Worm (Caenorhabditis elegans) whole organism, mixed stage, embryonic: ENCODE results near the gene mks-2.

Source experiments
- blmp-1 ChIP-seq: fragments of 150-350 bp; optimal IDR thresholded peaks from 2 replicates; lab custom pipeline; 2014; ENCODE audit warnings: missing biosample characterization, missing genetic modification characterization
- ces-1 ChIP-seq: fragments of 150-350 bp; optimal IDR thresholded peaks from 2 replicates; lab custom pipeline; 2014; ENCODE audit warnings: missing biosample characterization, missing genetic modification reagents, missing genetic modification characterization
- elt-3 ChIP-seq: fragments of 150-350 bp; optimal IDR thresholded peaks from 2 replicates; lab custom pipeline; 2014; ENCODE audit warnings: missing biosample characterization, missing genetic modification characterization
- nhr-12 ChIP-seq: fragments of 150-350 bp; optimal IDR thresholded peaks from 2 replicates; lab custom pipeline; 2014; ENCODE audit warnings: missing biosample characterization, missing genetic modification characterization
- nhr-28 ChIP-seq: fragments of 150-350 bp; optimal IDR thresholded peaks from 2 replicates; lab custom pipeline; 2014; ENCODE audit warnings: missing biosample characterization, missing genetic modification characterization
- pha-4 ChIP-seq: fragments of 150-350 bp; optimal IDR thresholded peaks from 2 replicates; lab custom pipeline; 2018; ENCODE audit warnings: missing biosample characterization, missing genetic modification reagents, missing genetic modification characterization
- unc-120 ChIP-seq: sonication (generic microtip); optimal IDR thresholded peaks from 2 replicates; lab custom pipeline; 2017; ENCODE audit warnings: missing genetic modification characterization, missing compliant biosample characterization; ENCODE audit not compliant: poor library complexity, severe bottlenecking
- unc-39 ChIP-seq: fragments of 150-350 bp; optimal IDR thresholded peaks from 2 replicates; lab custom pipeline; 2014; ENCODE audit warnings: missing biosample characterization, missing genetic modification characterization

DNA sequence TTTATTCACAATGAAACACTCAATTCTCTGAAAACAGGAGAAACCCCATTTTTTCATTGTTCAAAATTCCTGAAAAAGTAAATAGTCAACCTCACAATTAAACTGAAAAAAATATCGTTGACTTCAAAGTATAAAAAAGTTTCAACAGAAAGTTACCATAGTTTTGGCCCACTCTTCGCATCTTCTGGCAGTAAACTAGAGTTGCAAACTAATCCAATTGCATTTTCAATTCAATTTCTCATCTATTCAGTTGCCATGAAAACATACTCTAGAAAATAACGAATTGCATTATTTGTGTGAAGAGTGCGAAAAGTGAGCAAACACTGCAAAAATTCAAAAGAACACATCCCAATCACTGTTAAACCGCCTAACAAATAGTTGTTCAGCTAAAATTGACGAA is 44.4 kb upstream of the mks-2 start, which contains the start of gene F13H8.3:
- TF ChIP-seq elt-3 (tag; lab: Kevin White, UChicago) (no peak), unc-39 (tag; lab: Kevin White, UChicago) (no peak), pha-4 (tag; lab: Kevin White, UChicago) (no peak), nhr-28 (tag; lab: Kevin White, UChicago) (no peak), blmp-1 (tag; lab: Kevin White, UChicago) (no peak), ces-1 (GFP tag; lab: Kevin White, UChicago) (no peak), unc-120 (no peak), nhr-12 (tag; lab: Kevin White, UChicago) (no peak)
